Fruit fly (Drosophila melanogaster): ENCODE measurements around the gene nSyb.

Gene nSyb

DNA sequence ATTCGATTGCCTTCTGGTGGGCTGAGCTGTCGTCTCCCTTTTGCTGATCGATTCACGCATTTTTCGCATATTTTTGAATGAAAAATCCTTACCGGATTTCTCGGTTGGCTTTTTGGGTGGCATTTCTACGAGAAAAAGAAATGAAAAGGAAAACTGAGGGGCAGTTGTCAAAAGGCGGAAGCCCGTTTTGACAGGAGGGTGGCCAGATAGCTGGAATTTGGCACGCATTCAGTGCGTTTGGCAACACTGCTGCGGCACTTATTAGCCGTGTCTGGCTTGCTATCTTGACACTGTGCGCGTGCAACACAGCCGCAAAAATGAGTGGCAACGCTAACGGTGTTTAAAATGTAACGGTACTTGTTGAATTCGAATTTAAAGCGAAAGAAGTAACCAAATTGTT lies 31.0 kb upstream of the nSyb start, which contains the start of gene RpL23A (continued):
- TF ChIP-seq Ssrp (tag; optimal IDR thresholded peaks at IDR 0.05) = peak; percentile 74
- peak; percentile 90 for TF ChIP-seq CG3163 (GFP tag; optimal IDR thresholded peaks at IDR 0.05)
- TF ChIP-seq CG4360 (GFP tag; IDR thresholded peaks at IDR 0.05) = peak; percentile 48
- peak; percentile 90 for TF ChIP-seq CG43689 (GFP tag; IDR thresholded peaks at IDR 0.05)
- TF ChIP-seq CG6272 (GFP tag; IDR thresholded peaks at IDR 0.05) = peak; percentile 91
- TF ChIP-seq Kr (GFP tag; optimal IDR thresholded peaks at IDR 0.05) = peak; percentile 55
- TF ChIP-seq fd64A (GFP tag; optimal IDR thresholded peaks at IDR 0.05) = peak; percentile 91
- TF ChIP-seq GATAe (GFP tag; conservative IDR thresholded peaks at IDR 0.05) = peak; percentile 75
- no peak for TF ChIP-seq tio (GFP tag; optimal IDR thresholded peaks at IDR 0.05)
- peak; percentile 97 for TF ChIP-seq repo (GFP tag; optimal IDR thresholded peaks at IDR 0.05)
- TF ChIP-seq CG9932 (GFP tag; IDR thresholded peaks at IDR 0.05) = peak; percentile 96
- TF ChIP-seq ftz-f1 (GFP tag; optimal IDR thresholded peaks at IDR 0.05) = peak; percentile 91
- TF ChIP-seq CG15269 (tag; optimal IDR thresholded peaks at IDR 0.05) = peak; percentile 86
- TF ChIP-seq CG2875 (GFP tag; optimal IDR thresholded peaks at IDR 0.05) = peak; percentile 91
- TF ChIP-seq maf-S (GFP tag; optimal IDR thresholded peaks at IDR 0.05) = peak; percentile 96
- peak; percentile 94 for TF ChIP-seq vfl (GFP tag; optimal IDR thresholded peaks at IDR 0.05)
- TF ChIP-seq Nf-YA (GFP tag; IDR thresholded peaks at IDR 0.05) = peak; percentile 87
- peak; percentile 100 for TF ChIP-seq Ets65A (GFP tag)
- peak; percentile 97 for TF ChIP-seq B-H2 (GFP tag; optimal IDR thresholded peaks at IDR 0.05)
- peak; percentile 78 for TF ChIP-seq Adf1 (GFP tag; IDR thresholded peaks at IDR 0.05)
- peak; percentile 90 for TF ChIP-seq tgo (GFP tag; IDR thresholded peaks at IDR 0.05)
- peak; percentile 91 for TF ChIP-seq CG9797 (GFP tag; optimal IDR thresholded peaks at IDR 0.05)
- no peak for TF ChIP-seq sqz (GFP tag; optimal IDR thresholded peaks at IDR 0.05)
- TF ChIP-seq CG31224 (GFP tag; IDR thresholded peaks at IDR 0.05) = peak; percentile 88
- TF ChIP-seq ATbp (GFP tag; optimal IDR thresholded peaks at IDR 0.05) = peak; percentile 93
- TF ChIP-seq HLHmδ (GFP tag; optimal IDR thresholded peaks at IDR 0.05) = peak; percentile 98
- TF ChIP-seq CG32532 (GFP tag; IDR thresholded peaks at IDR 0.05) = peak; percentile 97
- peak; percentile 72 for TF ChIP-seq Elba2 (GFP tag; optimal IDR thresholded peaks at IDR 0.05)
- TF ChIP-seq en (GFP tag; optimal IDR thresholded peaks at IDR 0.05) = peak; percentile 93
- peak; percentile 92 for TF ChIP-seq sr (GFP tag; IDR thresholded peaks at IDR 0.05)
- TF ChIP-seq dmrt11E (tag; optimal IDR thresholded peaks at IDR 0.05) = peak; percentile 86
- TF ChIP-seq CG4404 (GFP tag; IDR thresholded peaks at IDR 0.05) = peak; percentile 83
- peak; percentile 87 for TF ChIP-seq CG31441 (GFP tag; IDR thresholded peaks at IDR 0.05)
- TF ChIP-seq da (GFP tag; optimal IDR thresholded peaks at IDR 0.05) = peak; percentile 95
- TF ChIP-seq D (optimal IDR thresholded peaks at IDR 0.05) = peak; percentile 69
- TF ChIP-seq D (GFP tag; optimal IDR thresholded peaks at IDR 0.05) = peak; percentile 92
- peak; percentile 94 for TF ChIP-seq CG30403 (GFP tag; optimal IDR thresholded peaks at IDR 0.05)
- peak; percentile 93 for TF ChIP-seq ase (GFP tag; IDR thresholded peaks at IDR 0.05)
- TF ChIP-seq Myb (GFP tag; optimal IDR thresholded peaks at IDR 0.05) = peak; percentile 100
- peak; percentile 87 for TF ChIP-seq wek (GFP tag; optimal IDR thresholded peaks at IDR 0.05)
- peak; percentile 77 for TF ChIP-seq lbe (GFP tag; optimal IDR thresholded peaks at IDR 0.05)
- TF ChIP-seq CG4282 (GFP tag; optimal IDR thresholded peaks at IDR 0.05) = peak; percentile 95
- peak; percentile 88 for TF ChIP-seq CG10462 (GFP tag; optimal IDR thresholded peaks at IDR 0.05)
- peak; percentile 96 for TF ChIP-seq fu2 (GFP tag; optimal IDR thresholded peaks at IDR 0.05)
- TF ChIP-seq CG17361 (GFP tag; IDR thresholded peaks at IDR 0.05) = peak; percentile 89
- peak; percentile 97 for TF ChIP-seq CG17186 (GFP tag; optimal IDR thresholded peaks at IDR 0.05)
- TF ChIP-seq salm (tag; optimal IDR thresholded peaks at IDR 0.05) = peak; percentile 86
- peak; percentile 89 for TF ChIP-seq CG10147 (GFP tag; optimal IDR thresholded peaks at IDR 0.05)
- peak; percentile 81 for TF ChIP-seq CG31365 (tag; optimal IDR thresholded peaks at IDR 0.05)
- TF ChIP-seq CG8924 (tag; optimal IDR thresholded peaks at IDR 0.05) = peak; percentile 86
- peak; percentile 88 for TF ChIP-seq oc (tag; optimal IDR thresholded peaks at IDR 0.05)
- TF ChIP-seq br (optimal IDR thresholded peaks at IDR 0.05) = no peak
- peak; percentile 78 for TF ChIP-seq Doc2 (GFP tag; IDR thresholded peaks at IDR 0.05)
